Fruit fly (Drosophila melanogaster) whole organism, wandering third instar larva: Measurements from ENCODE around the gene CG31122.

Experiments used
- Abd-B ChIP-seq: fragments of >200 bp; optimal IDR thresholded peaks from 2 replicates; lab custom pipeline; 2017; ENCODE audit warnings: missing biosample characterization, missing genetic modification characterization
- CG9705 ChIP-seq: fragments of 200-800 bp; sonication (Bioruptor generic); optimal IDR thresholded peaks from 2 replicates; lab custom pipeline; 2018; ENCODE audit warnings: missing biosample characterization, mild to moderate bottlenecking, missing genetic modification characterization
- CrebA ChIP-seq: fragments of 200-800 bp; sonication (Bioruptor generic); optimal IDR thresholded peaks from 2 replicates; lab custom pipeline; 2016; ENCODE audit warnings: missing biosample characterization, mild to moderate bottlenecking, missing genetic modification characterization, borderline replicate concordance
- Dfd ChIP-seq: fragments of >200 bp; optimal IDR thresholded peaks from 2 replicates; lab custom pipeline; 2017; ENCODE audit warnings: missing biosample characterization, missing genetic modification characterization
- Dif ChIP-seq: fragments of 200-275, 200-300 bp; sonication (Bioruptor generic); optimal IDR thresholded peaks from 2 replicates; lab custom pipeline; 2018; ENCODE audit warnings: missing biosample characterization, missing genetic modification characterization; ENCODE audit not compliant: partially characterized antibody
- GATAd ChIP-seq: sonication (Bioruptor generic); optimal IDR thresholded peaks from 2 replicates; lab custom pipeline; 2016; ENCODE audit warnings: missing biosample characterization, missing genetic modification characterization
- HLH106 ChIP-seq: fragments of 200-800 bp; optimal IDR thresholded peaks from 3 replicates; lab custom pipeline; 2019; ENCODE audit warnings: missing biosample characterization, mild to moderate bottlenecking, missing genetic modification characterization, moderate library complexity
- Hnf4 ChIP-seq: fragments of 200-800 bp; sonication (Bioruptor generic); optimal IDR thresholded peaks from 2 replicates; lab custom pipeline; 2016; ENCODE audit warnings: missing biosample characterization, mild to moderate bottlenecking, missing genetic modification characterization
- Hr78 ChIP-seq: fragments of >200 bp; optimal IDR thresholded peaks from 2 replicates; lab custom pipeline; 2017; ENCODE audit warnings: missing biosample characterization, missing genetic modification characterization
- Hr83 ChIP-seq: fragments of 200-300 bp; sonication (Bioruptor generic); optimal IDR thresholded peaks from 2 replicates; lab custom pipeline; 2016; ENCODE audit warnings: missing biosample characterization, mild to moderate bottlenecking, missing genetic modification characterization, moderate library complexity; ENCODE audit not compliant: poor library complexity, severe bottlenecking
- Jra ChIP-seq: sonication (Bioruptor generic); optimal IDR thresholded peaks from 2 replicates; lab custom pipeline; 2016; ENCODE audit warnings: missing biosample characterization, missing genetic modification characterization
- Mio ChIP-seq: sonication (Bioruptor generic); optimal IDR thresholded peaks from 2 replicates; lab custom pipeline; 2016; ENCODE audit warnings: missing biosample characterization, missing genetic modification characterization
- N ChIP-seq: fragments of >200 bp; optimal IDR thresholded peaks from 2 replicates; lab custom pipeline; 2018; ENCODE audit warnings: missing biosample characterization, missing external identifiers, missing genetic modification characterization
- OdsH ChIP-seq: fragments of 200-800 bp; sonication (Bioruptor generic); optimal IDR thresholded peaks from 2 replicates; lab custom pipeline; 2016; ENCODE audit warnings: missing biosample characterization, mild to moderate bottlenecking, missing genetic modification characterization
- Rel ChIP-seq, 2 experiments: fragments of 200-800 bp; sonication (Bioruptor generic) in 1 of 2; optimal IDR thresholded peaks; 2 replicates in 1 of 2; 3 replicates in 1 of 2; lab custom pipeline; 2016 to 2019; ENCODE audit warnings: mild to moderate bottlenecking in 2 of 2, missing biosample characterization in 2 of 2, missing genetic modification characterization in 2 of 2, moderate library complexity in 1 of 2
- Vsx2 ChIP-seq: fragments of 200-300, 225-300 bp; sonication (Bioruptor generic); optimal IDR thresholded peaks from 2 replicates; lab custom pipeline; 2018; ENCODE audit warnings: missing biosample characterization, missing genetic modification characterization; ENCODE audit not compliant: partially characterized antibody
- br ChIP-seq: fragments of 200-800 bp; sonication (Bioruptor generic); optimal IDR thresholded peaks from 2 replicates; lab custom pipeline; 2016; ENCODE audit warnings: missing biosample characterization, missing genetic modification characterization
- brk ChIP-seq: fragments of 200-800 bp; sonication (Bioruptor generic); optimal IDR thresholded peaks from 2 replicates; lab custom pipeline; 2016; ENCODE audit warnings: missing biosample characterization, mild to moderate bottlenecking, missing genetic modification characterization
- dl ChIP-seq, 2 experiments: fragments of 175-275, 200-275 bp in 1 of 2; fragments of 200-275 bp in 1 of 2; sonication (Bioruptor generic); optimal IDR thresholded peaks; lab custom pipeline; 2018; ENCODE audit warnings: mild to moderate bottlenecking in 2 of 2, missing biosample characterization in 2 of 2, missing genetic modification characterization in 2 of 2, moderate library complexity in 2 of 2; ENCODE audit not compliant: partially characterized antibody in 2 of 2, insufficient read depth in 1 of 2
- ey ChIP-seq: fragments of 200-800 bp; sonication (Bioruptor generic); optimal IDR thresholded peaks from 2 replicates; lab custom pipeline; 2016; ENCODE audit warnings: missing biosample characterization, missing genetic modification characterization
- foxo ChIP-seq, 2 experiments: fragments of 200-800 bp; sonication (Bioruptor generic); optimal IDR thresholded peaks; 2 replicates in 1 of 2; 3 replicates in 1 of 2; lab custom pipeline; 2016 to 2017; ENCODE audit warnings: missing biosample characterization in 2 of 2, missing genetic modification characterization in 2 of 2
- fru ChIP-seq: fragments of 200-800 bp; sonication (Bioruptor generic); optimal IDR thresholded peaks from 3 replicates; lab custom pipeline; 2016; ENCODE audit warnings: missing biosample characterization, mild to moderate bottlenecking, missing genetic modification characterization
- h ChIP-seq: fragments of 200-800 bp; sonication (Bioruptor generic); optimal IDR thresholded peaks from 3 replicates; lab custom pipeline; 2016; ENCODE audit warnings: missing biosample characterization, mild to moderate bottlenecking, missing genetic modification characterization
- jim ChIP-seq: fragments of 175-275, 200-325 bp; sonication (Bioruptor generic); optimal IDR thresholded peaks from 2 replicates; lab custom pipeline; 2016; ENCODE audit warnings: missing biosample characterization, mild to moderate bottlenecking, missing genetic modification characterization
- pan ChIP-seq: fragments of >200 bp; optimal IDR thresholded peaks from 2 replicates; lab custom pipeline; 2017
- psq ChIP-seq: fragments of 200-800 bp; sonication (Bioruptor generic); optimal IDR thresholded peaks from 3 replicates; lab custom pipeline; 2017; ENCODE audit warnings: missing biosample characterization, mild to moderate bottlenecking, missing genetic modification characterization, moderate library complexity
- rgr ChIP-seq: fragments of 200-800 bp; sonication (Bioruptor generic); optimal IDR thresholded peaks from 3 replicates; lab custom pipeline; 2016; ENCODE audit warnings: missing biosample characterization, mild to moderate bottlenecking, missing genetic modification characterization
- sage ChIP-seq: fragments of 200-800 bp; sonication (Bioruptor generic); optimal IDR thresholded peaks from 2 replicates; lab custom pipeline; 2016; ENCODE audit warnings: missing biosample characterization, mild to moderate bottlenecking, missing genetic modification characterization
- sv ChIP-seq: fragments of 200-800 bp; sonication (Bioruptor generic); optimal IDR thresholded peaks from 3 replicates; lab custom pipeline; 2016; ENCODE audit warnings: missing biosample characterization, missing genetic modification characterization
- tai ChIP-seq: sonication (Bioruptor generic); optimal IDR thresholded peaks from 2 replicates; lab custom pipeline; 2016; ENCODE audit warnings: missing biosample characterization, missing genetic modification characterization
- woc ChIP-seq: sonication (Bioruptor generic); optimal IDR thresholded peaks from 2 replicates; lab custom pipeline; 2016; ENCODE audit warnings: missing biosample characterization, mild to moderate bottlenecking, missing genetic modification characterization

CG31122 gene

DNA sequence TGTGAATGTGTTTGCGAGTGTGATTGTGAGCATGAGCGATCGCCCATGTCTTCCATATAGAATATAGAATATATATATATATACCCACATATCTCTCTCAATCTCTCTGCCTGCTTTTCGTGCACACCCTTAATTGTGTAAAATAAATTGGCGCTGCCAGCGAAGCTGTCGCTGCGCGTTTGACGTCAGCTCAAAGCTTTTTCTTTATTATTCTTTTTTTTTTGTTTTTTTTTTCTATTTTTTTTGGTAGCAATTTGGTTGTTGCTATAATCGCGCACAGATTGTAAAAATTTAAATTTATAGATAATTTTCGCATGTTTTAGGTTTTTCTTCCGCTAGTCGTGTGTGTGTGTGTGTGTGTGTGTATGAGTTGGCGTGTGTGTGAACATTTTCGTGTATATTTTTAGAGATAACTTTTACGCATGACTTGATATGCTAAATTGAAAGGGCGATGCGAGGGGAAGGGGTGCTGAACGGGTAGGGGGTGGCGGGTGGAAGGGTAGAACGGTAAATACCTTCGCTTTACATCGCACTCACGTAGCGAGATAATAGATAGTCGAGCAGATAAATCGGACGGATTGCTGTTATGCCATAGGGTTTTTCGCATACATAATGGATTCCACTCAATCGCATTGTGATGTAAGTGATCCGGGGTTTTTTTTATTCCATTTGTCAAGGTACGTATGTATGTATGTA is 32.6 kb upstream of the CG31122 start:
- TF ChIP-seq Dif (no peak), dl (GFP tag; optimal IDR thresholded peaks at IDR 0.05; lab: Kevin White, UChicago; ENCODE audit: insufficient read depth in 1 of 2, partially characterized antibody in 2 of 2) (no peak), CrebA (peak; percentile 36), rgr (GFP tag; lab: Kevin White, UChicago) (no peak), brk (GFP tag; lab: Kevin White, UChicago) (no peak), sage (GFP tag; lab: Kevin White, UChicago) (no peak), Vsx2 (GFP tag; lab: Kevin White, UChicago) (no peak), Hr78 (GFP tag; lab: Kevin White, UChicago) (no peak), Mio (no peak), Rel (GFP tag; optimal IDR thresholded peaks at IDR 0.05; lab: Kevin White, UChicago) (peak; percentile 19), Rel (tag; optimal IDR thresholded peaks at IDR 0.05; lab: Kevin White, UChicago) (no peak), fru (GFP tag; lab: Kevin White, UChicago) (no peak), Jra (GFP tag; lab: Kevin White, UChicago) (no peak), ey (GFP tag; lab: Kevin White, UChicago) (no peak), woc (GFP tag; lab: Kevin White, UChicago) (no peak)

DNA sequence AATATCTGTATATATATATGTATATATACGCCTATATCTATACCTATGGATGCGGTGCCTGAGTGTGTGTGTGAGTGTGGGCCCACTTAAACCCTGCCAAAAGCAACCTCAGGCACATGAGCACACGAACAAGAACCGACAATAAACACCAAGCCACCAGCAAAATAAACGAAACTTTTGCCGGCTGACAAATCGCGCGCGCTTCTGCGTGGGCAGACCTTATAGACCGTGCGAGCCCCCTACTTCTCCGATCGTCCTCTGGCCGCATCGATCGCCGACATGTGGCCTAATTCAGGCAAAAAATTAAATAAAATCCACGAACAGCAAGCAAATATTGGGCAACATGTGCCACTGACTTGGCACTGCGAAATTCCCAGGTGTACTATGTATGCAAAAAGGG is 30.6 kb upstream of the CG31122 start:
- TF ChIP-seq h (no peak), rgr (GFP tag; lab: Kevin White, UChicago) (no peak), sv (GFP tag; lab: Kevin White, UChicago) (no peak)

DNA sequence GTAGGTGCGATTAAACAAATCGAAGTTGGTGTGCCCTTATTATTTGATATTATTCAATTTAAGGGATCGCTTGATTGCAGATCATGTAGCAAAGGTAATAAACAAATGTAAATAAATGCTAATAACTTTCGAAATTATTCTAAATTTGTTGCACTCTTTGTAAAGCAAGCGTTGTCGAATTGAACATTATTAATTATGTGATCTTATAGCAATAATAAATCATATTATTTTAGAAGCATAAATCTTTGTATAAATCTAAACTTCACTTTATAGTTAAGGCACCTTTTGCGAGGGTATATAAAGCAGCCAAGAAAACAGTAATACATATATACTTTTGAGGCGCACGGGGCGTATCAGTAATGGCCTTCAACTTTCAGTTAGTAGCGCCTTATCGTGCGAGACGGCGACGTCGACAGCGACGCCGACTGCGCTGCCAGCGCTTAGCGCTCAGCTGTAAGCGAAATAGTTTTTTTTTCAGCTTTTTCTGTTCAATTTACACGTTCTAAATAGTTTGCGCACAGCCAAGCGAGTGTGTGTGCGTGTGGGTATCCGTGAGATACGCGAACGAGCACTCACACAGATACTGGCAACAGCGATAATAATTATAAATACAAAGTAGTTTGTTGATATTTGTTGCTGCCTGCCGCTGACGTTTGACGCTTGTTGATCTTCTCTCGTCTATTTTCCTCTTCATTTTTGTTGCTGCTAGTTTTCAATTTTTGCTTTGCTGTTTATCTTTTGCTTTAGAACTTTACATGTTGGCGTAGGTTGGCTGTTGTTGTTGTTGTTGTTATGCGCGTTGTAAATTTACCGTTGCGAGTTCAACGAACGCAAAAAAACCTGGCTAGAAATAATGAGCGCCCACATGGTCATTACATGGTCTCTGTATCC is 26.4 kb upstream of the CG31122 start:
- TF ChIP-seq foxo (GFP tag; optimal IDR thresholded peaks at IDR 0.05; lab: Kevin White, UChicago) (peak in 1 of 2 experiments; percentile 52), OdsH (peak; percentile 39), ey (GFP tag; lab: Kevin White, UChicago) (peak; percentile 17), sv (GFP tag; lab: Kevin White, UChicago) (peak; percentile 11), CG9705 (GFP tag; lab: Kevin White, UChicago) (no peak), GATAd (GFP tag; lab: Kevin White, UChicago) (no peak), h (peak; percentile 59), fru (GFP tag; lab: Kevin White, UChicago) (peak; percentile 43), HLH106 (tag; lab: Kevin White, UChicago) (peak; percentile 21)

DNA sequence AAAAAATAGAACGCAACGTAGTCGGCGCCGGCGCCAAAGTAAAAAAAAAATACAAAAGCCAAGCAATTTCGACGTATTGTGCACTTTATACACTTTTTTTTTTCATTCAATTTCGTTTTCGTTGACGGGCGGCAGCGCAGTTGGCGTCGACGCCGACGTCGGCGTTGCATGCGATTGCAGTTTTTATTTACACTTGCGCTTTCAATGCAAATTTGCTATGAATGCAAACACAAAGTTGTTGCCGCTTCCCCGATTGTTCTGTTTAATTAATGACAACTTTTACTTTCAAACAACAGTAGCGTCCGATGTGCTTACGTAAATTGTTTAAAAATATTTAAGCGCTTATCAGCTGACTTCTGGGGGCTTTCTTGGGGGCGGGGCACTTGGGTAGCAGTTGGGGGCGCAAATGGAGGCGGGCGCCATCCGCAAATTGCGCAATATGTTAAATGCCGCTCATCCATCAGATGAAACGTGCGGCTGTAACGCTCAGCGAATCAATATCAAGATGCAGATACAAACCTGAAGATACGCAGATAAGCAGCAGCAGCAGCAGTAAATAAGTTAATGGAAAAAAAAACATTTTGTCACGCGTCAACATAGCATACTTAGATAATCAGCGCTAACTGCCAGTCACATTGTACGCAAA is 25.6 kb upstream of the CG31122 start:
- TF ChIP-seq br (GFP tag; lab: Kevin White, UChicago), result no peak
- TF ChIP-seq Dfd (GFP tag; lab: Kevin White, UChicago), result no peak
- no peak for TF ChIP-seq tai (GFP tag; lab: Kevin White, UChicago)
- no peak for TF ChIP-seq Abd-B (GFP tag; lab: Kevin White, UChicago)
- TF ChIP-seq brk (GFP tag; lab: Kevin White, UChicago), result no peak
- no peak for TF ChIP-seq sv (GFP tag; lab: Kevin White, UChicago)
- TF ChIP-seq CrebA, result no peak
- no peak for TF ChIP-seq Hr83 (GFP tag; lab: Kevin White, UChicago)
- TF ChIP-seq GATAd (GFP tag; lab: Kevin White, UChicago), result no peak
- TF ChIP-seq psq, result no peak
- TF ChIP-seq jim (GFP tag; lab: Kevin White, UChicago), result no peak
- no peak for TF ChIP-seq Vsx2 (GFP tag; lab: Kevin White, UChicago)
- TF ChIP-seq N (GFP tag; lab: Kevin White, UChicago), result no peak
- no peak for TF ChIP-seq Rel (GFP tag; optimal IDR thresholded peaks at IDR 0.05; lab: Kevin White, UChicago)
- TF ChIP-seq Rel (tag; optimal IDR thresholded peaks at IDR 0.05; lab: Kevin White, UChicago), result no peak
- TF ChIP-seq Hnf4 (GFP tag; lab: Kevin White, UChicago), result no peak
- TF ChIP-seq OdsH, result no peak
- no peak for TF ChIP-seq Dif
- TF ChIP-seq CG9705 (GFP tag; lab: Kevin White, UChicago), result no peak
- no peak for TF ChIP-seq pan (lab: Kevin White, UChicago)
